Fruit fly (Drosophila melanogaster) whole organism, prepupa: ENCODE results near the gene CG17839.

Experiments used
- Blimp-1 ChIP-seq: fragments of 200-800 bp; sonication (Bioruptor generic); optimal IDR thresholded peaks from 3 replicates; lab custom pipeline; 2017; ENCODE audit warnings: missing biosample characterization, missing genetic modification characterization, mild to moderate bottlenecking, moderate library complexity, missing genetic modification reagents
- CG10631 ChIP-seq: fragments of 200-800 bp; sonication (Bioruptor generic); optimal IDR thresholded peaks from 2 replicates; lab custom pipeline; 2016; ENCODE audit warnings: missing biosample characterization, missing genetic modification characterization
- CG10669 ChIP-seq: fragments of 200-800 bp; sonication (Bioruptor generic); optimal IDR thresholded peaks from 3 replicates; lab custom pipeline; 2018; ENCODE audit warnings: missing biosample characterization, mild to moderate bottlenecking, missing genetic modification characterization, moderate library complexity
- CG11762 ChIP-seq: fragments of 200-800 bp; sonication (Bioruptor generic); optimal IDR thresholded peaks from 3 replicates; lab custom pipeline; 2016; ENCODE audit warnings: missing biosample characterization, missing genetic modification characterization; ENCODE audit not compliant: insufficient read depth
- CG11902 ChIP-seq: fragments of 200-800 bp; sonication (Bioruptor generic); optimal IDR thresholded peaks from 3 replicates; lab custom pipeline; 2016; ENCODE audit warnings: missing biosample characterization, missing genetic modification characterization
- CG15336 ChIP-seq: fragments of 200-800 bp; sonication (Bioruptor generic); IDR thresholded peaks from 2 replicates; pipeline ENCODE4 v1.3.6; 2022; ENCODE audit warnings: missing biosample characterization, missing genetic modification characterization
- CG1621 ChIP-seq: fragments of 200-800 bp; sonication (Bioruptor generic); optimal IDR thresholded peaks from 3 replicates; lab custom pipeline; 2018; ENCODE audit warnings: missing biosample characterization, mild to moderate bottlenecking, missing genetic modification characterization
- CG31627 ChIP-seq: fragments of 200-800 bp; sonication (Bioruptor generic); optimal IDR thresholded peaks from 3 replicates; lab custom pipeline; 2016; ENCODE audit warnings: missing biosample characterization, missing genetic modification characterization
- CG32006 ChIP-seq: fragments of 200-800 bp; sonication (Bioruptor generic); optimal IDR thresholded peaks from 3 replicates; lab custom pipeline; 2017; ENCODE audit warnings: missing biosample characterization, mild to moderate bottlenecking, missing genetic modification characterization
- CG34406 ChIP-seq: fragments of 200-800 bp; sonication (Bioruptor generic); optimal IDR thresholded peaks from 3 replicates; lab custom pipeline; 2016; ENCODE audit warnings: missing biosample characterization, missing genetic modification characterization
- CG3919 ChIP-seq: fragments of 200-800 bp; sonication (Bioruptor generic); optimal IDR thresholded peaks from 3 replicates; lab custom pipeline; 2016; ENCODE audit warnings: missing biosample characterization, missing genetic modification characterization
- CG4318 ChIP-seq: fragments of 200-800 bp; sonication (Bioruptor generic); optimal IDR thresholded peaks from 3 replicates; lab custom pipeline; 2017; ENCODE audit warnings: missing biosample characterization, mild to moderate bottlenecking, missing genetic modification characterization
- CG6163 ChIP-seq: fragments of 200-800 bp; sonication (Bioruptor generic); IDR thresholded peaks from 3 replicates; pipeline ENCODE4 v1.3.6; 2022; ENCODE audit warnings: missing biosample characterization, missing genetic modification characterization
- CG6276 ChIP-seq: fragments of 200-800 bp; sonication (Bioruptor generic); optimal IDR thresholded peaks from 2 replicates; lab custom pipeline; 2017; ENCODE audit warnings: missing biosample characterization, mild to moderate bottlenecking, missing genetic modification characterization
- CG6792 ChIP-seq: fragments of 200-800 bp; sonication (Bioruptor generic); optimal IDR thresholded peaks from 3 replicates; lab custom pipeline; 2016; ENCODE audit warnings: missing biosample characterization, missing genetic modification characterization
- CG7368 ChIP-seq: fragments of 200-800 bp; sonication (Bioruptor generic); optimal IDR thresholded peaks from 3 replicates; lab custom pipeline; 2016; ENCODE audit warnings: missing biosample characterization, missing genetic modification characterization
- CG8119 ChIP-seq: fragments of 200-800 bp; sonication (Bioruptor generic); IDR thresholded peaks from 3 replicates; pipeline ENCODE4 v1.3.6; 2022; ENCODE audit warnings: missing biosample characterization, missing genetic modification characterization
- CG8319 ChIP-seq: fragments of 200-800 bp; sonication (Bioruptor generic); optimal IDR thresholded peaks from 3 replicates; lab custom pipeline; 2016; ENCODE audit warnings: missing biosample characterization, missing genetic modification characterization
- CG9139 ChIP-seq: fragments of 200-800 bp; sonication (Bioruptor generic); optimal IDR thresholded peaks from 3 replicates; lab custom pipeline; 2017; ENCODE audit warnings: missing biosample characterization, mild to moderate bottlenecking, missing genetic modification characterization
- Eip75B ChIP-seq: fragments of 200-800 bp; sonication (Bioruptor generic); optimal IDR thresholded peaks from 3 replicates; lab custom pipeline; 2016; ENCODE audit warnings: missing biosample characterization, missing genetic modification characterization
- Ets21C ChIP-seq: fragments of 200-800 bp; sonication (Bioruptor generic); optimal IDR thresholded peaks from 3 replicates; lab custom pipeline; 2016; ENCODE audit warnings: missing biosample characterization, missing genetic modification characterization
- Ets96B ChIP-seq: fragments of 200-800 bp; optimal IDR thresholded peaks from 2 replicates; lab custom pipeline; 2019; ENCODE audit warnings: missing biosample characterization, mild to moderate bottlenecking, missing genetic modification characterization, moderate library complexity
- Gug ChIP-seq: fragments of 200-800 bp; sonication (Bioruptor generic); IDR thresholded peaks from 2 replicates; pipeline ENCODE4 v1.3.6; 2022; ENCODE audit warnings: missing biosample characterization, missing genetic modification characterization
- Hr38 ChIP-seq: sonication (Bioruptor generic); optimal IDR thresholded peaks from 2 replicates; lab custom pipeline; 2016; ENCODE audit warnings: missing biosample characterization, missing genetic modification characterization
- Hr39 ChIP-seq: fragments of 200-800 bp; sonication (Bioruptor generic); optimal IDR thresholded peaks from 2 replicates; lab custom pipeline; 2016; ENCODE audit warnings: missing biosample characterization, missing genetic modification characterization
- Hr4 ChIP-seq: fragments of 200-800 bp; sonication (Bioruptor generic); optimal IDR thresholded peaks from 3 replicates; lab custom pipeline; 2016; ENCODE audit warnings: missing biosample characterization, missing genetic modification characterization
- Lpt ChIP-seq: fragments of 200-800 bp; sonication (Bioruptor generic); optimal IDR thresholded peaks from 3 replicates; lab custom pipeline; 2016; ENCODE audit warnings: missing biosample characterization, missing genetic modification characterization
- Met ChIP-seq: fragments of 200-800 bp; sonication (Bioruptor generic); optimal IDR thresholded peaks from 3 replicates; lab custom pipeline; 2016; ENCODE audit warnings: missing biosample characterization, missing genetic modification characterization
- OdsH ChIP-seq: fragments of 200-800 bp; sonication (Bioruptor generic); optimal IDR thresholded peaks from 3 replicates; lab custom pipeline; 2016; ENCODE audit warnings: missing biosample characterization, missing genetic modification characterization
- Smox ChIP-seq: fragments of 200-800 bp; sonication (Bioruptor generic); optimal IDR thresholded peaks from 3 replicates; lab custom pipeline; 2016; ENCODE audit warnings: missing biosample characterization, missing genetic modification characterization
- Sox102F ChIP-seq: fragments of 200-800 bp; sonication (Bioruptor generic); optimal IDR thresholded peaks from 2 replicates; lab custom pipeline; 2016; ENCODE audit warnings: missing biosample characterization, mild to moderate bottlenecking, missing genetic modification characterization
- Sox14 ChIP-seq: fragments of 200-800 bp; sonication (Bioruptor generic); optimal IDR thresholded peaks from 3 replicates; lab custom pipeline; 2016; ENCODE audit warnings: missing biosample characterization, missing genetic modification characterization
- Sox15 ChIP-seq: fragments of 200-800 bp; sonication (Bioruptor generic); optimal IDR thresholded peaks from 3 replicates; lab custom pipeline; 2016; ENCODE audit warnings: missing biosample characterization, missing genetic modification characterization
- achi ChIP-seq: fragments of 200-800 bp; sonication (Bioruptor generic); optimal IDR thresholded peaks from 3 replicates; lab custom pipeline; 2016; ENCODE audit warnings: missing biosample characterization, missing genetic modification characterization
- acj6 ChIP-seq: fragments of 200-800 bp; sonication (Bioruptor generic); optimal IDR thresholded peaks from 3 replicates; lab custom pipeline; 2016; ENCODE audit warnings: missing biosample characterization, missing genetic modification characterization
- cyc ChIP-seq: fragments of 200-800 bp; sonication (Bioruptor generic); optimal IDR thresholded peaks from 3 replicates; lab custom pipeline; 2016; ENCODE audit warnings: missing biosample characterization, missing genetic modification characterization
- dsx ChIP-seq: fragments of 200-800 bp; optimal IDR thresholded peaks from 3 replicates; lab custom pipeline; 2019; ENCODE audit warnings: missing biosample characterization, mild to moderate bottlenecking, missing genetic modification characterization, moderate library complexity; ENCODE audit not compliant: poor library complexity, severe bottlenecking
- eg ChIP-seq: fragments of 200-800 bp; sonication (Bioruptor generic); IDR thresholded peaks from 3 replicates; pipeline ENCODE4 v1.3.6; 2022; ENCODE audit warnings: missing biosample characterization, missing genetic modification characterization
- esn ChIP-seq: fragments of 200-800 bp; sonication (Bioruptor generic); optimal IDR thresholded peaks from 2 replicates; lab custom pipeline; 2016; ENCODE audit warnings: missing biosample characterization, mild to moderate bottlenecking, missing genetic modification characterization, moderate library complexity
- fd59A ChIP-seq: fragments of 200-800 bp; sonication (Bioruptor generic); optimal IDR thresholded peaks from 2 replicates; lab custom pipeline; 2017; ENCODE audit warnings: missing biosample characterization, mild to moderate bottlenecking, missing genetic modification characterization, missing genetic modification reagents
- fkh ChIP-seq: fragments of 200-800 bp; sonication (Bioruptor generic); optimal IDR thresholded peaks from 3 replicates; lab custom pipeline; 2017; ENCODE audit warnings: missing biosample characterization, mild to moderate bottlenecking, missing genetic modification characterization, moderate library complexity
- lz ChIP-seq: fragments of 200-800 bp; sonication (Bioruptor generic); optimal IDR thresholded peaks from 3 replicates; lab custom pipeline; 2016; ENCODE audit warnings: missing biosample characterization, missing genetic modification characterization
- net ChIP-seq: fragments of 200-800 bp; sonication (Bioruptor generic); optimal IDR thresholded peaks from 3 replicates; lab custom pipeline; 2016; ENCODE audit warnings: missing biosample characterization, missing genetic modification characterization
- pdm3 ChIP-seq: fragments of 200-800 bp; sonication (Bioruptor generic); optimal IDR thresholded peaks from 3 replicates; lab custom pipeline; 2016; ENCODE audit warnings: missing biosample characterization, missing genetic modification characterization
- spab ChIP-seq: fragments of 200-800 bp; sonication (Bioruptor generic); optimal IDR thresholded peaks from 2 replicates; lab custom pipeline; 2017; ENCODE audit warnings: missing biosample characterization, mild to moderate bottlenecking, missing genetic modification characterization, missing genetic modification reagents
- ss ChIP-seq, 2 experiments: fragments of 200-800 bp; sonication (Bioruptor generic); optimal IDR thresholded peaks; 2 replicates in 1 of 2; 3 replicates in 1 of 2; lab custom pipeline; 2017 to 2018; ENCODE audit warnings: mild to moderate bottlenecking in 2 of 2, missing biosample characterization in 2 of 2, missing genetic modification characterization in 2 of 2, moderate library complexity in 1 of 2
- svp ChIP-seq: fragments of 200-800 bp; sonication (Bioruptor generic); peaks from one replicate; lab custom pipeline; 2016; ENCODE audit warnings: missing biosample characterization, missing genetic modification characterization
- topi ChIP-seq: fragments of 200-800 bp; sonication (Bioruptor generic); optimal IDR thresholded peaks from 3 replicates; lab custom pipeline; 2016; ENCODE audit warnings: missing biosample characterization, missing genetic modification characterization
- vri ChIP-seq: fragments of 200-800 bp; sonication (Bioruptor generic); optimal IDR thresholded peaks from 3 replicates; lab custom pipeline; 2016; ENCODE audit warnings: missing biosample characterization, mild to moderate bottlenecking, missing genetic modification characterization

The CG17839 gene

DNA sequence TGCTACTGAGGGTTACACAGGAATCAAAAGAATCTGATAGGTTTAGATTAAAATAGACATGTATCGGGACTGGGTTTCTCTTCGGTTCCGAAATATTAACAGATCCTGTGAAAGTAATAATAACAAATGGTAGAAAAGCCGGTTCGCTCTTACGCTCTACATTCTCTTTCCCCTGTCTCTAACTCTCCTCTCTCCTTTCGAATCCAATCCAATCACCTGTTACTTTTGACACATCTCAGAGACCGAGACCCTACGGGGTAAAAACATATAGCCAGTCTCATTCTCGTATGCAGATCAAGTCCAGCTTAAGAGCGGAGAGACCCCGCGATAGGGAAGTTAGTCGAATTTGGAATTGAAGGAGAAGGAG, 46.2 kb upstream of the CG17839 start:
- TF ChIP-seq acj6: no peak
- no peak for TF ChIP-seq CG6792 (GFP tag; lab: Kevin White, UChicago)

DNA sequence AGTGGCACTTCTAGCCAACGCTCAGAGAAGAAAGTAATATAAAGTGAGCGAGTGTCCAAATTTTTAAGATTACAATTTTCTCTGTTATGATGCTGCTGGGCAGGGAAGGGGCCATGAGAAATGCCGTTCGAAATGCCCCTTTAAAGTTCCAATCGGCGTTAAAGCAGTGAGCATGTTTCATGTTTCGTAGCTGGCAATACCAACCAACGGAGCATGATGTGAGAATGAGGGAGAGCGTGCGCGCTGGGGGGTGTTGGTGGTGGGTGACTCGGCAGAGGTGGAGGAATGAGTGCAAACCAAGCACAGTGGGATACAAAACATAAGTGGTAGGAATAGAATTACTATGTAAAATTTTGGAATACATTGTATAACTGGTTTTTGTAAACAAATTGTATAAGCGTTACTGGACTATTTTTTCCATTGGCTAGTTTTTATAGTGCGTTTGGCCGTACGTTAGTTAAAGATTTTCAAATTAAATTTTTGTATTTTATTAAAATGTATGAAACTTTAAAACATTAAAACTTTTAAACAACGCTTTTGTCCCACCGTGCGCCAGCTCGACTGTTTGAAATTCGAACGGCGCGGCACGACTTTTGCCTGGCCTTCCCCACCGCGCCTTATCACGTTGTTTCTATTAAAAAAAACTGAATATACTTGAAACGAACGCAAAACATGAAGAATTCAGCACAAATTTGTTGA, 45.7 kb upstream of the CG17839 start:
- peak; percentile 99 for TF ChIP-seq topi
- peak; percentile 100 for TF ChIP-seq Gug
- TF ChIP-seq CG10631 (GFP tag; lab: Kevin White, UChicago): peak; percentile 100
- TF ChIP-seq cyc (GFP tag; lab: Kevin White, UChicago): peak; percentile 99
- peak; percentile 100 for TF ChIP-seq CG11762 (GFP tag; lab: Kevin White, UChicago)
- TF ChIP-seq CG6163 (GFP tag; lab: Robert Waterston, UW): peak; percentile 99
- TF ChIP-seq CG8319: peak; percentile 99
- TF ChIP-seq Hr38 (GFP tag; lab: Kevin White, UChicago): peak; percentile 84
- TF ChIP-seq Smox (GFP tag; lab: Kevin White, UChicago): peak; percentile 99
- peak; percentile 99 for TF ChIP-seq CG7368 (GFP tag; lab: Kevin White, UChicago)
- peak; percentile 100 for TF ChIP-seq Ets96B (tag; lab: Kevin White, UChicago)
- TF ChIP-seq Sox102F (GFP tag; lab: Kevin White, UChicago): peak; percentile 99
- TF ChIP-seq CG4318 (GFP tag; lab: Kevin White, UChicago): peak; percentile 100
- peak; percentile 100 for TF ChIP-seq eg (GFP tag; lab: Robert Waterston, UW)
- peak; percentile 100 for TF ChIP-seq CG32006 (GFP tag; lab: Kevin White, UChicago)
- TF ChIP-seq CG8119 (GFP tag; lab: Robert Waterston, UW): peak; percentile 100
- peak; percentile 99 for TF ChIP-seq CG1621
- peak; percentile 99 for TF ChIP-seq fd59A (GFP tag; lab: Kevin White, UChicago)
- peak; percentile 99 for TF ChIP-seq CG6792 (GFP tag; lab: Kevin White, UChicago)
- peak; percentile 100 for TF ChIP-seq CG6276 (GFP tag; lab: Kevin White, UChicago)
- peak; percentile 99 for TF ChIP-seq fkh (GFP tag; lab: Kevin White, UChicago)
- TF ChIP-seq achi: peak; percentile 99
- peak; percentile 99 for TF ChIP-seq Sox15 (GFP tag; lab: Kevin White, UChicago)
- TF ChIP-seq esn: peak; percentile 100
- peak; percentile 100 for TF ChIP-seq spab (GFP tag; lab: Kevin White, UChicago)
- peak; percentile 99 to 100 for TF ChIP-seq ss (GFP tag; optimal IDR thresholded peaks at IDR 0.05; lab: Kevin White, UChicago)
- peak; percentile 100 for TF ChIP-seq net
- peak; percentile 99 for TF ChIP-seq Hr39 (GFP tag; lab: Kevin White, UChicago)
- peak; percentile 99 for TF ChIP-seq Ets21C (GFP tag; lab: Kevin White, UChicago)
- TF ChIP-seq Met (GFP tag; lab: Kevin White, UChicago): peak; percentile 99
- peak; percentile 99 for TF ChIP-seq CG10669 (GFP tag; lab: Kevin White, UChicago)
- peak; percentile 99 for TF ChIP-seq CG9139 (GFP tag; lab: Kevin White, UChicago)
- TF ChIP-seq dsx (GFP tag; lab: Kevin White, UChicago): peak; percentile 99
- peak; percentile 100 for TF ChIP-seq Lpt (GFP tag; lab: Kevin White, UChicago)
- TF ChIP-seq Hr4: peak; percentile 100
- peak; percentile 99 for TF ChIP-seq lz (GFP tag; lab: Kevin White, UChicago)
- peak; percentile 100 for TF ChIP-seq CG3919 (GFP tag; lab: Kevin White, UChicago)
- TF ChIP-seq Sox14 (GFP tag; lab: Kevin White, UChicago): peak; percentile 100
- TF ChIP-seq Eip75B: peak; percentile 100
- peak; percentile 100 for TF ChIP-seq pdm3 (GFP tag; lab: Kevin White, UChicago)
- TF ChIP-seq CG31627 (GFP tag; lab: Kevin White, UChicago): peak; percentile 99
- TF ChIP-seq CG15336 (GFP tag; lab: Robert Waterston, UW): peak; percentile 100
- TF ChIP-seq CG34406: peak; percentile 100
- peak; percentile 100 for TF ChIP-seq svp (GFP tag; lab: Kevin White, UChicago)
- peak; percentile 97 for TF ChIP-seq Blimp-1
- TF ChIP-seq OdsH: peak; percentile 100
- peak; percentile 99 for TF ChIP-seq CG11902 (GFP tag; lab: Kevin White, UChicago)
- TF ChIP-seq vri (GFP tag; lab: Kevin White, UChicago): peak; percentile 98
